Fruit fly (Drosophila melanogaster): ENCODE results near the gene CG46520.
"Not testable (repeated sequence)": the region's sequence is repeated elsewhere in the genome, so short reads cannot be mapped to it uniquely, and the experiment has no call there.

DNA sequence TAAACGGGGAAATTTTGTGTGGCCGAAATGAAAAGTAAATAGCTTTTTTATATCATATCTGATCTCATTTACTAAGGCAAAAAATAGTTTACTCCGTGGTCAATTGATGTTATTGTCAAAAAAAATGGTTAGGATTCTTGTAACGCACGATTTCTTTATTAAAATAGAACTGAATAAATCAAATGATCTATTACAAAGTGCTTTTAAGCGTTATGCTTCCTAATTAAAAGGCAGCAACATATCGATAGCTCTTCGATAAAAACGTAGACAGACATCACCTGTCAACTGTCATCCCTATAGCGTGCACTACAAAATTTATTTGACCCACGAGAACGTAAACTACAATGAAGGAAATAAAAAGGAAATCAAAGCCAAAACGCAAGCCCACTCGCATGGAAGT lies at the start of gene CG46520:
- not testable (repeated sequence) for TF ChIP-seq Myc (optimal IDR thresholded peaks at IDR 0.05); fru (GFP tag; optimal IDR thresholded peaks at IDR 0.05); Hnf4 (GFP tag; optimal IDR thresholded peaks at IDR 0.05); usp (GFP tag; optimal IDR thresholded peaks at IDR 0.05); Abd-B (GFP tag; optimal IDR thresholded peaks at IDR 0.05); lola (GFP tag; optimal IDR thresholded peaks at IDR 0.05); Hr78 (GFP tag; optimal IDR thresholded peaks at IDR 0.05); sage (GFP tag; optimal IDR thresholded peaks at IDR 0.05); dl (GFP tag; optimal IDR thresholded peaks at IDR 0.05; ENCODE audit: insufficient read depth in 1 of 2, partially characterized antibody in 2 of 2); psq (GFP tag; optimal IDR thresholded peaks at IDR 0.05); OdsH (GFP tag; optimal IDR thresholded peaks at IDR 0.05); woc (GFP tag; optimal IDR thresholded peaks at IDR 0.05)

Measured in whole organism, wandering third instar larva.